Fruit fly (Drosophila melanogaster): Measurements from ENCODE around the gene ppk10.

Gene ppk10

DNA sequence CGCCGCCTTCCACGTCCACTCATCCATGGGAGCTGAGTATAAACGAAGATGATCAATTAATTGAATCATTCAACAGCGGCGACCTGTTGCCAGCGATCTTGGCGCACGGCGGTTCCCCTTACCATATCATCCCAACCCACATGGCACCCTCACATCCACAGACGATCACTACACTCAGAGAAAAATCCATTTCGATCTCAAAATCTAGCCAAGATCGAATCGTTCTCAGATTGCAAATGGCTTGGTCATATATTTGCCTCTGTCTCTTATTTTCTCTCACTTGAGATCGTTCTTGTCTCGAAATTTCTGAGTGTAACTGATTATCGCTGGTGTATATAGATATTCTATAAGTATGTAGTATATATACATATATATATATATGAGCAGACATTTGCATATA is 16.2 kb upstream of the ppk10 start (continued):
- TF ChIP-seq CkIIα-i1 (GFP tag; IDR thresholded peaks at IDR 0.05) (no peak; the same call in 1 of the 2 replicates), tin (GFP tag; optimal IDR thresholded peaks at IDR 0.05) (peak; percentile 34), ac (GFP tag; optimal IDR thresholded peaks at IDR 0.05) (no peak), inv (GFP tag; IDR thresholded peaks at IDR 0.05; ENCODE audit: partially characterized antibody) (no peak), bbx (GFP tag; IDR thresholded peaks at IDR 0.05; ENCODE audit: partially characterized antibody) (no peak), sima (GFP tag; optimal IDR thresholded peaks at IDR 0.05) (no peak), yki (optimal IDR thresholded peaks at IDR 0.05) (no peak), Mad (GFP tag; optimal IDR thresholded peaks at IDR 0.05) (peak; percentile 11), CG16863 (GFP tag; optimal IDR thresholded peaks at IDR 0.05) (peak; percentile 8), fru (optimal IDR thresholded peaks at IDR 0.05) (no peak), al (GFP tag; IDR thresholded peaks at IDR 0.05) (peak; percentile 57), NC2α (GFP tag; optimal IDR thresholded peaks at IDR 0.05) (no peak), slbo (GFP tag; IDR thresholded peaks at IDR 0.05) (peak; percentile 75), CG4854 (GFP tag; optimal IDR thresholded peaks at IDR 0.05) (no peak), CG9609 (GFP tag; optimal IDR thresholded peaks at IDR 0.05) (no peak), gcm2 (GFP tag; optimal IDR thresholded peaks at IDR 0.05) (no peak), Sox100B (GFP tag; optimal IDR thresholded peaks at IDR 0.05) (peak; percentile 23), CG6654 (GFP tag; optimal IDR thresholded peaks at IDR 0.05) (peak; percentile 15), croc (GFP tag; conservative IDR thresholded peaks at IDR 0.05) (0 out of 3 replicates have a peak, but pooled peaks have one; percentile 14), CG10654 (GFP tag; optimal IDR thresholded peaks at IDR 0.05) (peak; percentile 28), shn (GFP tag; optimal IDR thresholded peaks at IDR 0.05) (no peak), CG34422 (GFP tag; IDR thresholded peaks at IDR 0.05) (peak; percentile 73; the same call in 2 of the 3 replicates), CG15269 (tag; optimal IDR thresholded peaks at IDR 0.05) (peak; percentile 72), CG6272 (GFP tag; IDR thresholded peaks at IDR 0.05) (no peak), da (GFP tag; optimal IDR thresholded peaks at IDR 0.05) (no peak), dati (GFP tag; IDR thresholded peaks at IDR 0.05) (peak; percentile 56; the same call in 1 of the 2 replicates), H15 (GFP tag; IDR thresholded peaks at IDR 0.05) (peak; percentile 50; the same call in 1 of the 3 replicates), CG10267 (tag; optimal IDR thresholded peaks at IDR 0.05) (peak; percentile 41), CG7786 (GFP tag; optimal IDR thresholded peaks at IDR 0.05) (peak; percentile 42), CG18764 (GFP tag; optimal IDR thresholded peaks at IDR 0.05) (no peak), CrebB (tag; optimal IDR thresholded peaks at IDR 0.05) (no peak), CG4360 (GFP tag; IDR thresholded peaks at IDR 0.05) (no peak), Dip2 (GFP tag; IDR thresholded peaks at IDR 0.05) (no peak), Trl (optimal IDR thresholded peaks at IDR 0.05) (no peak), Trl (GFP tag; optimal IDR thresholded peaks at IDR 0.05) (peak; percentile 38), Hr39 (optimal IDR thresholded peaks at IDR 0.05) (no peak), mam (GFP tag; optimal IDR thresholded peaks at IDR 0.05) (peak; percentile 39), ATbp (GFP tag; optimal IDR thresholded peaks at IDR 0.05) (peak; percentile 49), CG2712 (tag; optimal IDR thresholded peaks at IDR 0.05) (peak; percentile 70), CG14014 (GFP tag; IDR thresholded peaks at IDR 0.05) (peak; percentile 58; the same call in 1 of the 2 replicates), Hr3 (GFP tag; optimal IDR thresholded peaks at IDR 0.05) (peak; percentile 9), tna (GFP tag; IDR thresholded peaks at IDR 0.05; ENCODE audit: partially characterized antibody) (no peak), bcd (GFP tag; optimal IDR thresholded peaks at IDR 0.05) (peak; percentile 48), phol (tag; optimal IDR thresholded peaks at IDR 0.05) (peak; percentile 44), pzg (GFP tag; optimal IDR thresholded peaks at IDR 0.05) (no peak), Tbp (GFP tag; optimal IDR thresholded peaks at IDR 0.05) (no peak), CG30020 (tag; optimal IDR thresholded peaks at IDR 0.05) (no peak), CG2678 (tag; optimal IDR thresholded peaks at IDR 0.05) (peak; percentile 77), caup (GFP tag; optimal IDR thresholded peaks at IDR 0.05; ENCODE audit: severe bottlenecking) (peak; percentile 45), CG5245 (GFP tag; optimal IDR thresholded peaks at IDR 0.05) (peak; percentile 44), Nf-YC (tag; optimal IDR thresholded peaks at IDR 0.05) (peak; percentile 35), chif (GFP tag; optimal IDR thresholded peaks at IDR 0.05) (peak; percentile 6 to 8), CG3726 (GFP tag; IDR thresholded peaks at IDR 0.05) (no peak)

Data from whole organism, embryonic.